Fruit fly (Drosophila melanogaster): Measurements from ENCODE around the gene eRF1.

The eRF1 gene

dm6 chr3L:20347762-20348580, at the start of gene eRF1, which contains the start of gene Rbbp5 (continued):
- TF ChIP-seq Myb (GFP tag; optimal IDR thresholded peaks at IDR 0.05) = peak; percentile 18
- TF ChIP-seq danr (GFP tag; IDR thresholded peaks at IDR 0.05) = no peak
- TF ChIP-seq CG15269 (tag; optimal IDR thresholded peaks at IDR 0.05) = peak; percentile 81
- no peak for TF ChIP-seq tup (GFP tag; optimal IDR thresholded peaks at IDR 0.05)
- TF ChIP-seq odd (GFP tag; optimal IDR thresholded peaks at IDR 0.05) = no peak
- TF ChIP-seq emc (GFP tag; optimal IDR thresholded peaks at IDR 0.05) = peak; percentile 9
- TF ChIP-seq CG17186 (GFP tag; optimal IDR thresholded peaks at IDR 0.05) = peak; percentile 48
- no peak for TF ChIP-seq CG7271 (tag; optimal IDR thresholded peaks at IDR 0.05)
- TF ChIP-seq CG9727 (GFP tag; optimal IDR thresholded peaks at IDR 0.05) = peak; percentile 77
- TF ChIP-seq Dad (GFP tag; optimal IDR thresholded peaks at IDR 0.05) = peak; percentile 54
- peak; percentile 75 for TF ChIP-seq B-H2 (GFP tag; optimal IDR thresholded peaks at IDR 0.05)
- TF ChIP-seq dimm (GFP tag; IDR thresholded peaks at IDR 0.05) = no peak
- peak; percentile 38 for TF ChIP-seq CG9876 (GFP tag; optimal IDR thresholded peaks at IDR 0.05)
- peak; percentile 59 for TF ChIP-seq twi (tag; optimal IDR thresholded peaks at IDR 0.05)
- TF ChIP-seq ken (GFP tag; IDR thresholded peaks at IDR 0.05) = no peak; the same call in 2 of the 3 replicates
- peak; percentile 70 for TF ChIP-seq MBD-R2 (GFP tag; IDR thresholded peaks at IDR 0.05)
- no peak for TF ChIP-seq CG12071 (GFP tag; optimal IDR thresholded peaks at IDR 0.05)
- TF ChIP-seq CG12155 (GFP tag; optimal IDR thresholded peaks at IDR 0.05) = peak; percentile 78
- peak; percentile 60 for TF ChIP-seq Meics (GFP tag; optimal IDR thresholded peaks at IDR 0.05)
- TF ChIP-seq fd96Cb (tag; optimal IDR thresholded peaks at IDR 0.05) = peak; percentile 58
- TF ChIP-seq pnt (GFP tag; optimal IDR thresholded peaks at IDR 0.05) = peak; percentile 57
- peak; percentile 75 for TF ChIP-seq CG4730 (GFP tag; IDR thresholded peaks at IDR 0.05)
- TF ChIP-seq zf30C (GFP tag; optimal IDR thresholded peaks at IDR 0.05) = no peak
- TF ChIP-seq zfh1 (GFP tag; IDR thresholded peaks at IDR 0.05) = peak; percentile 85
- peak; percentile 66; the same call in 2 of the 3 replicates for TF ChIP-seq otp (GFP tag; IDR thresholded peaks at IDR 0.05)
- peak; percentile 16 for TF ChIP-seq CHES-1-like (GFP tag; optimal IDR thresholded peaks at IDR 0.05)
- TF ChIP-seq CG7745 (tag; optimal IDR thresholded peaks at IDR 0.05) = no peak
- peak; percentile 65; the same call in 1 of the 2 replicates for TF ChIP-seq HLH3B (GFP tag; IDR thresholded peaks at IDR 0.05)
- peak; percentile 71 for TF ChIP-seq vfl (GFP tag; optimal IDR thresholded peaks at IDR 0.05)
- peak; percentile 58 for TF ChIP-seq Bteb2 (GFP tag; optimal IDR thresholded peaks at IDR 0.05)
- TF ChIP-seq da (GFP tag; optimal IDR thresholded peaks at IDR 0.05) = no peak
- TF ChIP-seq gsb-n (tag; optimal IDR thresholded peaks at IDR 0.05) = no peak
- no peak for TF ChIP-seq Gsc (GFP tag; IDR thresholded peaks at IDR 0.05)
- TF ChIP-seq CG7556 (GFP tag; optimal IDR thresholded peaks at IDR 0.05) = peak; percentile 75
- peak; percentile 47 for TF ChIP-seq Side (GFP tag; optimal IDR thresholded peaks at IDR 0.05)
- peak; percentile 93 for TF ChIP-seq bbx (GFP tag; IDR thresholded peaks at IDR 0.05; ENCODE audit: partially characterized antibody)
- TF ChIP-seq ATbp (GFP tag; optimal IDR thresholded peaks at IDR 0.05) = no peak
- TF ChIP-seq D (optimal IDR thresholded peaks at IDR 0.05) = peak; percentile 30
- TF ChIP-seq D (GFP tag; optimal IDR thresholded peaks at IDR 0.05) = no peak
- no peak for TF ChIP-seq CG8281 (tag; optimal IDR thresholded peaks at IDR 0.05)
- TF ChIP-seq zen (tag; optimal IDR thresholded peaks at IDR 0.05) = peak; percentile 79
- TF ChIP-seq CG3281 (GFP tag; optimal IDR thresholded peaks at IDR 0.05) = peak; percentile 30
- TF ChIP-seq Oli (tag; optimal IDR thresholded peaks at IDR 0.05) = peak; percentile 44
- TF ChIP-seq CG32767 (GFP tag; IDR thresholded peaks at IDR 0.05) = no peak
- peak; percentile 69 for TF ChIP-seq ara (GFP tag; IDR thresholded peaks at IDR 0.05)
- TF ChIP-seq CG5245 (GFP tag; optimal IDR thresholded peaks at IDR 0.05) = peak; percentile 52
- TF ChIP-seq ab (GFP tag; optimal IDR thresholded peaks at IDR 0.05) = no peak
- no peak for TF ChIP-seq CG6765 (GFP tag; optimal IDR thresholded peaks at IDR 0.05)
- peak; percentile 74 for TF ChIP-seq Doc3 (GFP tag; IDR thresholded peaks at IDR 0.05; ENCODE audit: partially characterized antibody)
- no peak for TF ChIP-seq chinmo (GFP tag; IDR thresholded peaks at IDR 0.05; ENCODE audit: partially characterized antibody)

All from whole organism, embryonic.